Fruit fly (Drosophila melanogaster) whole organism, embryonic: Measurements from ENCODE around the gene CG31633.

Experiments
- Atf3 ChIP-seq: fragments of 200-800 bp; sonication (Bioruptor generic); optimal IDR thresholded peaks from 3 replicates; lab custom pipeline; 2016; ENCODE audit warnings: missing biosample characterization, missing genetic modification characterization
- CG11504 ChIP-seq: fragments of 200-800 bp; sonication (Bioruptor generic); optimal IDR thresholded peaks from 3 replicates; lab custom pipeline; 2019; ENCODE audit warnings: missing biosample characterization, mild to moderate bottlenecking, missing genetic modification characterization, moderate library complexity
- CG12104 ChIP-seq: fragments of 200-800 bp; sonication (Bioruptor generic); optimal IDR thresholded peaks from 3 replicates; lab custom pipeline; 2016; ENCODE audit warnings: missing biosample characterization, missing genetic modification characterization
- CG12155 ChIP-seq: fragments of 200-800 bp; sonication (Bioruptor generic); optimal IDR thresholded peaks from 3 replicates; lab custom pipeline; 2016; ENCODE audit warnings: missing biosample characterization, missing genetic modification characterization
- CG12659 ChIP-seq: fragments of 200-800 bp; sonication (Bioruptor generic); optimal IDR thresholded peaks from 3 replicates; lab custom pipeline; 2017; ENCODE audit warnings: mild to moderate bottlenecking, missing biosample characterization, missing genetic modification reagents, missing genetic modification characterization
- CG14860 ChIP-seq: fragments of 200-800 bp; sonication (Bioruptor generic); IDR thresholded peaks from 3 replicates; pipeline ENCODE4 v1.3.6; 2022; ENCODE audit warnings: missing biosample characterization, missing genetic modification characterization; ENCODE audit not compliant: partially characterized antibody
- CG14965 ChIP-seq: fragments of 200-800 bp; sonication (Bioruptor generic); optimal IDR thresholded peaks from 2 replicates; lab custom pipeline; 2016; ENCODE audit warnings: missing biosample characterization, missing genetic modification characterization, borderline replicate concordance
- CG17568 ChIP-seq: fragments of 200-800 bp; sonication (Bioruptor generic); optimal IDR thresholded peaks from 2 replicates; lab custom pipeline; 2018; ENCODE audit warnings: missing biosample characterization, mild to moderate bottlenecking, missing genetic modification characterization, moderate library complexity
- CG1832 ChIP-seq: fragments of 200-800 bp; sonication (Bioruptor generic); optimal IDR thresholded peaks from 2 replicates; lab custom pipeline; 2017; ENCODE audit warnings: missing biosample characterization, mild to moderate bottlenecking, missing genetic modification characterization, inconsistent platforms
- CG18619 ChIP-seq: fragments of 200-800 bp; sonication (Bioruptor generic); optimal IDR thresholded peaks from 3 replicates; lab custom pipeline; 2017; ENCODE audit warnings: missing biosample characterization, mild to moderate bottlenecking, missing genetic modification characterization
- CG18764 ChIP-seq: fragments of 200-800 bp; sonication (Bioruptor generic); optimal IDR thresholded peaks from 3 replicates; lab custom pipeline; 2016; ENCODE audit warnings: missing biosample characterization, missing genetic modification characterization
- CG2120 ChIP-seq: fragments of 200-800 bp; sonication (Bioruptor generic); optimal IDR thresholded peaks from 3 replicates; lab custom pipeline; 2016; ENCODE audit warnings: missing biosample characterization, missing genetic modification characterization
- CG2129 ChIP-seq: fragments of 200-800 bp; sonication (Bioruptor generic); IDR thresholded peaks from 2 replicates; pipeline ENCODE4 v1.3.6; 2022; ENCODE audit warnings: missing biosample characterization, missing genetic modification characterization; ENCODE audit not compliant: partially characterized antibody
- CG2875 ChIP-seq: fragments of 200-800 bp; sonication (Bioruptor generic); optimal IDR thresholded peaks from 2 replicates; lab custom pipeline; 2017; ENCODE audit warnings: missing biosample characterization, mild to moderate bottlenecking, missing genetic modification characterization, missing genetic modification reagents
- CG33213 ChIP-seq: fragments of 200-800 bp; sonication (Bioruptor generic); optimal IDR thresholded peaks from 3 replicates; lab custom pipeline; 2016; ENCODE audit warnings: missing biosample characterization, missing genetic modification characterization
- CG34376 ChIP-seq: fragments of 200-800 bp; sonication (Bioruptor generic); optimal IDR thresholded peaks from 2 replicates; lab custom pipeline; 2018; ENCODE audit warnings: missing biosample characterization, mild to moderate bottlenecking, missing genetic modification characterization
- CG4328 ChIP-seq: fragments of 200-800 bp; sonication (Bioruptor generic); optimal IDR thresholded peaks from 3 replicates; lab custom pipeline; 2017; ENCODE audit warnings: missing biosample characterization, missing genetic modification reagents, missing genetic modification characterization
- CG6272 ChIP-seq: fragments of 200-800 bp; sonication (Bioruptor generic); IDR thresholded peaks from 2 replicates; pipeline ENCODE4 v1.3.6; 2022; ENCODE audit warnings: missing biosample characterization, missing genetic modification characterization
- CG6791 ChIP-seq: fragments of 200-800 bp; sonication (Bioruptor generic); IDR thresholded peaks from 3 replicates; pipeline ENCODE4 v1.3.6; 2022; ENCODE audit warnings: missing biosample characterization, missing genetic modification characterization; ENCODE audit not compliant: partially characterized antibody
- CG8388 ChIP-seq: fragments of 200-800 bp; sonication (Bioruptor generic); optimal IDR thresholded peaks from 2 replicates; lab custom pipeline; 2019; ENCODE audit warnings: missing biosample characterization, mild to moderate bottlenecking, missing genetic modification characterization, moderate library complexity
- CG8944 ChIP-seq: fragments of 200-800 bp; sonication (Bioruptor generic); optimal IDR thresholded peaks from 3 replicates; lab custom pipeline; 2016; ENCODE audit warnings: missing biosample characterization, missing genetic modification characterization
- CG9876 ChIP-seq: fragments of 200-800 bp; sonication (Bioruptor generic); optimal IDR thresholded peaks from 2 replicates; lab custom pipeline; 2016; ENCODE audit warnings: missing biosample characterization, missing genetic modification characterization
- D19B ChIP-seq: fragments of 200-800 bp; sonication (Bioruptor generic); optimal IDR thresholded peaks from 2 replicates; lab custom pipeline; 2017; ENCODE audit warnings: missing biosample characterization, mild to moderate bottlenecking, missing genetic modification characterization
- Dad ChIP-seq: fragments of 200-800 bp; sonication (Bioruptor generic); optimal IDR thresholded peaks from 3 replicates; lab custom pipeline; 2016; ENCODE audit warnings: missing biosample characterization, missing genetic modification characterization
- Dll ChIP-seq: fragments of 200-800 bp; sonication (Bioruptor generic); IDR thresholded peaks from 4 replicates; pipeline ENCODE4 v1.3.6; 2022; ENCODE audit warnings: missing biosample characterization, missing genetic modification characterization; ENCODE audit not compliant: partially characterized antibody
- ERR ChIP-seq: fragments of 200-800 bp; sonication (Bioruptor generic); optimal IDR thresholded peaks from 2 replicates; lab custom pipeline; 2016; ENCODE audit warnings: missing biosample characterization, missing genetic modification characterization
- Lhr ChIP-seq: fragments of 200-800 bp; sonication (Bioruptor generic); optimal IDR thresholded peaks from 3 replicates; lab custom pipeline; 2017; ENCODE audit warnings: mild to moderate bottlenecking, missing biosample characterization, missing genetic modification reagents, missing genetic modification characterization
- Mrtf ChIP-seq: fragments of 200-800 bp; sonication (Bioruptor generic); IDR thresholded peaks from 3 replicates; pipeline ENCODE4 v1.3.6; 2022; ENCODE audit warnings: missing biosample characterization, missing genetic modification characterization
- Poxn ChIP-seq: fragments of 200-800 bp; sonication (Bioruptor generic); IDR thresholded peaks from 2 replicates; pipeline ENCODE4 v1.3.6; 2022; ENCODE audit warnings: missing biosample characterization, missing genetic modification characterization
- Spps ChIP-seq: fragments of 200-800 bp; sonication (Bioruptor generic); optimal IDR thresholded peaks from 2 replicates; lab custom pipeline; 2018; ENCODE audit warnings: missing biosample characterization, mild to moderate bottlenecking, missing genetic modification characterization
- TFAM ChIP-seq: fragments of 200-800 bp; sonication (Bioruptor generic); optimal IDR thresholded peaks from 2 replicates; lab custom pipeline; 2017; ENCODE audit warnings: missing biosample characterization, missing genetic modification characterization, inconsistent platforms
- Vsx1 ChIP-seq: fragments of 200-800 bp; sonication (Bioruptor generic); optimal IDR thresholded peaks from 2 replicates; lab custom pipeline; 2017; ENCODE audit warnings: missing biosample characterization, mild to moderate bottlenecking, missing genetic modification characterization, missing genetic modification reagents
- amos ChIP-seq: fragments of 200-800 bp; sonication (Bioruptor generic); IDR thresholded peaks from 2 replicates; pipeline ENCODE4 v1.3.6; 2022; ENCODE audit warnings: missing biosample characterization, missing genetic modification characterization; ENCODE audit not compliant: partially characterized antibody
- aop ChIP-seq: fragments of 200-800 bp; sonication (Bioruptor generic); IDR thresholded peaks from 2 replicates; pipeline ENCODE4 v1.3.6; 2022; ENCODE audit warnings: missing biosample characterization, missing genetic modification characterization
- bowl ChIP-seq: fragments of 200-800 bp; sonication (Bioruptor generic); IDR thresholded peaks from 2 replicates; pipeline ENCODE4 v1.3.6; 2022; ENCODE audit warnings: missing biosample characterization, missing genetic modification characterization
- danr ChIP-seq: fragments of 200-800 bp; sonication (Bioruptor generic); IDR thresholded peaks from 2 replicates; pipeline ENCODE4 v1.3.6; 2022; ENCODE audit warnings: missing biosample characterization, missing genetic modification characterization
- hth ChIP-seq: fragments of >200 bp; optimal IDR thresholded peaks from 2 replicates; lab custom pipeline; 2017; ENCODE audit warnings: inconsistent platforms
- jumu ChIP-seq: fragments of 200-800 bp; sonication (Bioruptor generic); optimal IDR thresholded peaks from 3 replicates; lab custom pipeline; 2016; ENCODE audit warnings: missing biosample characterization, missing genetic modification characterization
- ken ChIP-seq: fragments of 200-800 bp; sonication (Bioruptor generic); IDR thresholded peaks from 3 replicates; pipeline ENCODE4 v1.3.6; 2022; ENCODE audit warnings: missing biosample characterization, missing genetic modification characterization
- knrl ChIP-seq: fragments of 200-800 bp; sonication (Bioruptor generic); IDR thresholded peaks from 3 replicates; pipeline ENCODE4 v1.3.6; 2022; ENCODE audit warnings: missing biosample characterization, missing genetic modification characterization; ENCODE audit not compliant: partially characterized antibody
- lola ChIP-seq, 3 experiments: fragments of >200 bp in 2 of 3; fragments of 200-800 bp in 1 of 3; sonication (Bioruptor generic) in 1 of 3; optimal IDR thresholded peaks; 2 replicates each; lab custom pipeline; 2017 to 2019; ENCODE audit warnings: missing biosample characterization in 3 of 3, missing genetic modification characterization in 3 of 3, mild to moderate bottlenecking in 1 of 3, moderate library complexity in 1 of 3
- oc ChIP-seq: fragments of 200-800 bp; sonication (Bioruptor generic); optimal IDR thresholded peaks from 2 replicates; lab custom pipeline; 2018; ENCODE audit warnings: missing biosample characterization, mild to moderate bottlenecking, missing genetic modification characterization, moderate library complexity
- tgo ChIP-seq: fragments of 200-800 bp; sonication (Bioruptor generic); IDR thresholded peaks from 3 replicates; pipeline ENCODE4 v1.3.6; 2022; ENCODE audit warnings: missing biosample characterization, missing genetic modification characterization
- tin ChIP-seq: fragments of 200-800 bp; sonication (Bioruptor generic); optimal IDR thresholded peaks from 3 replicates; lab custom pipeline; 2016; ENCODE audit warnings: missing biosample characterization, missing genetic modification characterization
- tio ChIP-seq: fragments of 200-800 bp; sonication (Bioruptor generic); optimal IDR thresholded peaks from 2 replicates; lab custom pipeline; 2017; ENCODE audit warnings: missing biosample characterization, missing genetic modification characterization, inconsistent platforms
- trem ChIP-seq: fragments of 200-800 bp; optimal IDR thresholded peaks from 3 replicates; lab custom pipeline; 2019; ENCODE audit warnings: missing biosample characterization, mild to moderate bottlenecking, missing genetic modification characterization, moderate library complexity
- wdn ChIP-seq: fragments of 200-800 bp; sonication (Bioruptor generic); IDR thresholded peaks from 2 replicates; pipeline ENCODE4 v1.3.6; 2022; ENCODE audit warnings: missing biosample characterization, missing genetic modification characterization
- yki ChIP-seq: fragments of >200 bp; optimal IDR thresholded peaks from 3 replicates; lab custom pipeline; 2018
- z ChIP-seq: fragments of 200-800 bp; sonication (Bioruptor generic); IDR thresholded peaks from 3 replicates; pipeline ENCODE4 v1.3.6; 2022; ENCODE audit warnings: missing biosample characterization, missing genetic modification characterization

Gene CG31633

DNA sequence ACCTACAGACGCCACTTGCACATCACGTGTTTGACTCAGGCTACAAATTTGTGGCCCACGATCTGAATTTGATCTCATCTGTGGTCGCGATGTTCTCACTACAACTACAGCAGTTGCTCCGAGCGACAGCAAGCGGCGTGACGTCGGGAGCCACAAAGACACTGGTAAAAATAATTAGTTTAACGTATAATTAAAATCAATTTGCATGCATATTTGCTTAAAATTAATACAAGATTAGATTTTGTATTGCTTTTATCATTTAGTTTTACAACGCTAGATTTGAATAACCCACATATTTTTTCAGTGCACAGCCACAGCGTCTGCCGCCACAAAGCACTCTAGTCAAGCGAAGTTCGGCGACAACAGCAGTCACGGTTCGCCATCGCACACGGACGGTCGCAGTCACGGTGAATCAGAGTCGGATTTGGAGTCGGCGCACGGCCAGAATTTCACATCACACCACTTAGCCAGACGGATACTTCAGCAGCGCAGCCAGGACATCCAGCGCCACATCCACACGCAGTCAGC, 43.6 kb downstream of the CG31633 start (continued):
- TF ChIP-seq CG18619 (peak; percentile 100), danr (GFP tag; lab: Robert Waterston, UW) (peak; percentile 100), CG6272 (GFP tag; lab: Robert Waterston, UW) (peak; percentile 100), CG2120 (GFP tag; lab: Kevin White, UChicago) (peak; percentile 100), CG12155 (GFP tag; lab: Kevin White, UChicago) (peak; percentile 100), Lhr (GFP tag; lab: Kevin White, UChicago) (peak; percentile 100), CG8388 (GFP tag; lab: Kevin White, UChicago) (peak; percentile 100), oc (tag; lab: Kevin White, UChicago) (peak; percentile 100), amos (GFP tag; lab: Robert Waterston, UW) (peak; percentile 45; the same call in 1 of the 2 replicates), ERR (peak; percentile 100), bowl (GFP tag; lab: Robert Waterston, UW) (peak; percentile 100), Dad (GFP tag; lab: Kevin White, UChicago) (peak; percentile 100), aop (GFP tag; lab: Robert Waterston, UW) (peak; percentile 99), CG33213 (peak; percentile 100), CG11504 (tag; lab: Kevin White, UChicago) (peak; percentile 99), CG12659 (GFP tag; lab: Kevin White, UChicago) (peak; percentile 100), Mrtf (GFP tag; lab: Robert Waterston, UW) (peak; percentile 100), CG12104 (peak; percentile 100), CG2129 (GFP tag; lab: Robert Waterston, UW) (no peak), Vsx1 (peak; percentile 100), CG4328 (peak; percentile 100), knrl (peak; percentile 59; the same call in 2 of the 3 replicates), Spps (tag; lab: Kevin White, UChicago) (peak; percentile 100), ken (GFP tag; lab: Robert Waterston, UW) (peak; percentile 100), CG14965 (GFP tag; lab: Kevin White, UChicago) (peak; percentile 95), trem (tag; lab: Kevin White, UChicago) (peak; percentile 98), Dll (GFP tag; lab: Robert Waterston, UW) (no peak), D19B (GFP tag; lab: Kevin White, UChicago) (peak; percentile 99), CG14860 (GFP tag; lab: Robert Waterston, UW) (0 out of 3 replicates have a peak, but pooled peaks have one; percentile 17), CG9876 (peak; percentile 100), tgo (peak; percentile 100), tin (peak; percentile 100), yki (no peak), tio (GFP tag; lab: Kevin White, UChicago) (peak; percentile 100), Atf3 (GFP tag; lab: Kevin White, UChicago) (peak; percentile 100), CG8944 (GFP tag; lab: Kevin White, UChicago) (peak; percentile 100), CG34376 (GFP tag; lab: Kevin White, UChicago) (peak; percentile 100), hth (lab: Kevin White, UChicago) (no peak), z (GFP tag; lab: Robert Waterston, UW) (peak; percentile 92), CG17568 (GFP tag; lab: Kevin White, UChicago) (peak; percentile 100), CG2875 (GFP tag; lab: Kevin White, UChicago) (peak; percentile 100), CG1832 (GFP tag; lab: Kevin White, UChicago) (peak; percentile 56), wdn (peak; percentile 100), TFAM (GFP tag; lab: Kevin White, UChicago) (peak; percentile 98), CG6791 (GFP tag; lab: Robert Waterston, UW) (peak; percentile 56; the same call in 1 of the 3 replicates), lola (GFP tag; optimal IDR thresholded peaks at IDR 0.05; lab: Kevin White, UChicago) (peak in 1 of 3 experiments; percentile 100), Poxn (GFP tag; lab: Robert Waterston, UW) (peak; percentile 100), jumu (GFP tag; lab: Kevin White, UChicago) (peak; percentile 100), CG18764 (GFP tag; lab: Kevin White, UChicago) (peak; percentile 100)
